Worm (Caenorhabditis elegans) whole organism, L3 larva: ENCODE data around the gene sre-15.

ENCODE experiments used
- ceh-28 ChIP-seq: fragments of 150-350 bp; optimal IDR thresholded peaks from 2 replicates; lab custom pipeline; 2014; ENCODE audit warnings: missing biosample characterization, missing genetic modification reagents, missing genetic modification characterization
- nfya-1 ChIP-seq: sonication (generic microtip); optimal IDR thresholded peaks from 2 replicates; lab custom pipeline; 2017; ENCODE audit warnings: missing genetic modification characterization, mild to moderate bottlenecking, missing compliant biosample characterization, antibody characterized with exemption, moderate library complexity; ENCODE audit not compliant: insufficient read depth
- nhr-25 ChIP-seq: sonication (generic microtip); optimal IDR thresholded peaks from 2 replicates; lab custom pipeline; 2017; ENCODE audit warnings: missing biosample characterization, missing genetic modification characterization
- nhr-77 ChIP-seq: fragments of 150-350 bp; optimal IDR thresholded peaks from 2 replicates; lab custom pipeline; 2014; ENCODE audit warnings: missing biosample characterization, missing genetic modification characterization
- pqm-1 ChIP-seq: fragments of 150-350 bp; optimal IDR thresholded peaks from 2 replicates; lab custom pipeline; 2017; ENCODE audit warnings: missing biosample characterization, missing genetic modification characterization, inconsistent platforms

DNA sequence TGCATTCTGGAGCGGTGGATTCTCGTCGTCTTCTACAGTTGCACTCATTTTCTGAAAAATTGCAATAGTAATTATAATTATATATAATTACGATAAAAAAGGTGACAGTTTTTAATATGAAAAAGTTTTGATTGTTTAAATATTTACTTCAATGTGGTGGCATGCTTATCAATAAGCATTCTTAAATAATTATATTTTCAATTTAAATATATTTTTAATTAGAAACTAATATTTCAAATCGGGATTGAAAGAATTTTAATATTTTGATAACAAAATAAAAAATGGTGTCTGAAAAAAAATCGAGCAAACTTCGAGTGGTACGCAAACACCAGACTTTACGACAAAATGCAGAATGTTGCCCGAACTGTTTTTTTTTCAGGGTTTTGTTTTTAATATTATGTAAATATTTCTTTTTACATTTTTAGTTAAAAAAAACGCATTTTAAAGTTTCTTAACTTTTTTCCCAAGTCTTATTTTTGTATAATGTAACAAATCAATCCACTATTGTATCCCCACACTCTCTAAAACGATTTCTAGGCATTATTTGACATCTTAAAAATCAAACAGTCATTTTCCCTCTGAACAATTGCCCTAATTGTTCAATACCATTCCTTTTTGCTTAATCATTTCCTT lies 37.7 kb upstream of the sre-15 start, which contains the start of the genes C42C1.12 and C42C1.19:
- TF ChIP-seq nhr-77 (tag; lab: Kevin White, UChicago): no peak
- no peak for TF ChIP-seq nfya-1
- TF ChIP-seq nhr-25 (tag; lab: Kevin White, UChicago): no peak
- no peak for TF ChIP-seq pqm-1 (tag; lab: Kevin White, UChicago)
- no peak for TF ChIP-seq ceh-28 (tag; lab: Kevin White, UChicago)
